Worm (Caenorhabditis elegans): ENCODE data around the gene lec-9.

The lec-9 gene

DNA sequence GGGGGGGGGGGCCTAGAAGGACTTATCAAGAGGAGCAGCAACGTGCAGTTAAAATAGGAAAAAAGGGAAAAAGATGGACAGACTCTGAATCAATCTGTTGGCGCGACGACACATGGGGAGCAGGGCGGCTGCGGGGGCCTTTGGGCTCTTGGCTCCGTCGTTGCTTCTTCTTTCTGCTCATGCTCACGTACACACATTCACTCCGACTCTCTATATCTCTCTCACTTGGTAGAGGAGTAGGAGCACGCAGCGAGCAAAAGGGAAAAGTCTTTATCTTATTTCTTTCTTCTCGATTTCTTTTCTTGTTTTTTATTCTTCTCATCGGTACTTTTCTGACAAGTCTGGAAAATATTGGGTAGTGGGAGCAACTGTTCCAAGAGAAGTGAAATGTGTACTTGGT, 28.1 kb downstream of the lec-9 start:
- TF ChIP-seq unc-120 (tag; optimal IDR thresholded peaks at IDR 0.05; ENCODE audit: poor library complexity, severe bottlenecking) (peak; percentile 22), ceh-39 (tag; optimal IDR thresholded peaks at IDR 0.05) (no peak), ces-1 (GFP tag; optimal IDR thresholded peaks at IDR 0.05) (peak; percentile 46), sptf-1 (tag; optimal IDR thresholded peaks at IDR 0.05) (peak; percentile 29), drap-1 (GFP tag; optimal IDR thresholded peaks at IDR 0.05) (no peak)

DNA sequence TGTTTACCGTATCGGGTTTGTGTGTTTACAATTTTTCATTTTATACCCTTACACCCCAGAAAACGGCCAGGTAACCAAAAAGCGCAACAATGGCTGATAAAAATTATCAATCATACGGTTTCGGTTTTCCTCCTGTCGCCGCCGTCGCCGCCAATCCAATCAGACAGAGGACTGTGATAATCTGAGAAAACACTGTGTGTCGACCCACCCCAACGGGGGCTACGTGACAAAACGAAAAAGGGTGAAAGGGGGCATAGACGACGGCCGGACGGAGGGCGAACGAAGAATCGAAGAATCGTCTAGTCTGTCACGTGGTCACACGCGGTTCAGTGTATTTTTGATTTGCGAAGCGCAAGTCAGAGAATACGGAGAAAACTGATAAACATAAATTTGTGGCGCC, 30.6 kb downstream of the lec-9 start:
- TF ChIP-seq sptf-1 (tag; optimal IDR thresholded peaks at IDR 0.05) (peak; percentile 3), snpc-4 (tag; optimal IDR thresholded peaks at IDR 0.05) (no peak), ceh-83 (GFP tag; optimal IDR thresholded peaks at IDR 0.05) (no peak)

DNA sequence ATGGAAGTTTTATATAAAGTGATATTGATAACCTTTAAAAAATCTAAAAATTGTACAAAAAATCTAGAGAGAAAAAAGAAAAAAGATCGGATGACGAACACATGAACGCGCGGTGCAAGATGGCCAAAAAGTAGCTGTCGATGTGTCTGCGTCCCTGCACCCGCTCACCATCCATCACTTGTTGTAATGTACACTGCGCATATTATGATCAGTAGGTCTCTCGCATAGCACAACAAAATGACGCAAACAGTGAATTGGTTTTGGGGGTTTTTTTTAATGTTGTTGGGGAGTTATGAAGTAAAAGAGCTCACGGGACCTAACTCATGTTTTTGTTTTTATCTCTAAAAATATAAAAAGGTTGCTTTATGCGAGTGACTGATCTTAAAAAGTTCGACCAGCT, 31.4 kb downstream of the lec-9 start:
- no peak for TF ChIP-seq pha-4 (tag; optimal IDR thresholded peaks at IDR 0.05)
- TF ChIP-seq hlh-1 (tag; optimal IDR thresholded peaks at IDR 0.05) = peak; percentile 63
- peak; percentile 13 for TF ChIP-seq nhr-2 (tag; optimal IDR thresholded peaks at IDR 0.05)

DNA sequence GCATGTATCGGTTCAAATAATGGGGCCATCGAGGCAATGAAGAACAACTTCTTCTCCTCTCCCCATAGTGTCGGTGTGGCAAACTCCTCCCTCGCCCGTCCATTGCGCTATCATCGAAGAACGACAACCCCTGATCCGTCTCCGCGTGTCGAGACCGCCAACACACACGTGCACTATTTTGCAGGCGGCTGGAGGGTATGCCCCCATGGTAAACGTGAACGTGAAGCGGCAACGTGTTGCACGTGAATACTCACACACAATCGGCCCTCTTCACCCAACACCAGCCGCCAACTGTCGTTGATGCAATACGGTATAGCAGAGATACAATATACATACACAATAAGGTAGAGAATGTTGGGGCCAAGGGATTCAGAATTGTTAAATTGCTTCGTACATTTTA, 32.9 kb downstream of the lec-9 start:
- TF ChIP-seq nhr-2 (tag; optimal IDR thresholded peaks at IDR 0.05) = peak; percentile 67
- no peak for TF ChIP-seq lsy-2 (tag; optimal IDR thresholded peaks at IDR 0.05)
- peak; percentile 51 for TF ChIP-seq unc-62 (GFP tag; optimal IDR thresholded peaks at IDR 0.05)
- TF ChIP-seq hlh-1 (tag; optimal IDR thresholded peaks at IDR 0.05) = peak; percentile 86
- TF ChIP-seq ztf-11 (tag; optimal IDR thresholded peaks at IDR 0.05) = no peak
- TF ChIP-seq unc-120 (tag; optimal IDR thresholded peaks at IDR 0.05; ENCODE audit: poor library complexity, severe bottlenecking) = peak; percentile 36
- TF ChIP-seq cnd-1 (tag; optimal IDR thresholded peaks at IDR 0.05) = peak; percentile 31
- TF ChIP-seq bed-3 (GFP tag; optimal IDR thresholded peaks at IDR 0.05) = no peak
- peak; percentile 15 for TF ChIP-seq sptf-1 (tag; optimal IDR thresholded peaks at IDR 0.05)
- peak; percentile 29 for TF ChIP-seq lin-32 (GFP tag; optimal IDR thresholded peaks at IDR 0.05)

DNA sequence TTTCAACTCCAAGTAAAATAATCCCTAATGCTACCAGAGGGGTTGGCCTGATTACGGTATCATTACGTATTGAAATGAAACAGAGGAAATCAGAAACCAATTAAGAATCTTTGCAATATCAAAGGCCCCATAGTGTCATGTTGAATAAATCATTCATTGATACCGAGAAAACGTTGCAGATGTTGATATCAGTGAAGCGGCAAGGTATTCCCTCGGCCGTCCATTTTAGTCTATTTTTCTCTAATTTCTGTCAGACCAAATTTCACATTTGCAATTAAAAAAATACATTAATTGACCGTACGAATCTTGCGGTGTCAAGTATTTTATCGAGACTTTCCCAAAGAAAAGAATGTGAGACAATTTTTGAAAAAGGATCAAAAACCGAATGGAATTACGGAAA, 34.0 kb downstream of the lec-9 start:
- TF ChIP-seq sem-2 (GFP tag; optimal IDR thresholded peaks at IDR 0.05) (no peak), bed-3 (GFP tag; optimal IDR thresholded peaks at IDR 0.05) (no peak), ham-2 (GFP tag; optimal IDR thresholded peaks at IDR 0.05) (no peak), ztf-11 (tag; optimal IDR thresholded peaks at IDR 0.05) (no peak), ceh-83 (GFP tag; optimal IDR thresholded peaks at IDR 0.05) (no peak), lsy-2 (tag; optimal IDR thresholded peaks at IDR 0.05) (no peak), blmp-1 (tag; optimal IDR thresholded peaks at IDR 0.05) (no peak), nhr-237 (tag; optimal IDR thresholded peaks at IDR 0.05) (no peak), nhr-76 (tag; optimal IDR thresholded peaks at IDR 0.05) (no peak), unc-62 (GFP tag; optimal IDR thresholded peaks at IDR 0.05) (no peak), nhr-12 (tag; optimal IDR thresholded peaks at IDR 0.05) (no peak)

DNA sequence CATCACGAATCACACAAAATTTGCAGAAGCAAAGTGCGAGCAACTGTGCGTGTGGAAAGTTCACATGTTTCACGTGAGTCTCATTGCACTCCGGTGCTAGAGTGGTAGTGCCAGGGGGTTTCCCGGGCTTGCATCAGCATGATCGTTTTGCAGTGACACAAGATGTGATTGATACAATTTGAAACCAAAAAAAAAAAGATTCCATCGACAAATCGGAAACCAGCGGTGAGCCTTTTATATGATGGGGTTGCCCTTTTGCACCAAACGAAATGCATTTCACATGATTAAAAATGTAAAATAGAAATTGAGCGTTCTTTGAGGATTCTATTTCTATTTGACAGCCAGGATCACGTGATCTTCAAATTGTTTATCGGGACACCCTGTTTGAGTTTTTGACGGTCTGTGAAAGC, 36.0 kb downstream of the lec-9 start:
- TF ChIP-seq ceh-43 (GFP tag; optimal IDR thresholded peaks at IDR 0.05) (no peak), elt-3 (tag; optimal IDR thresholded peaks at IDR 0.05) (no peak)

DNA sequence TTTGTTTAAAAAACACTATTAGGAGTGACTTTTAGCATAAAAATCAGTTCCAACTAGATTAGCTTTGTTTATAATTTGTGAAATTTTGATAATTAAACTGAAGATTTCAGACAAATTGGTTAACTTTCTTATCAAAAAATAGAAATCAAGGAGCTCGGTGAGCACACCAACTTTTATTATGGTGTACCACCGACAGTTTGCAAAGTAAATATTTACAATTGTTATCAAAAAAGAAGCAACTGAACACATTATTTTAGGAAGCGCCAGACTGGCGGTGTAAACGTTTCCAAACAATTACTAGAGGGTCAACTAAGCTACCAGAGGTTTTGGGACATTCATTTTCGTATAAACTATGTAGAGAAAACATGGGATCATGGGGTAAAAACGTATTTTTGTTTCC, 37.2 kb downstream of the lec-9 start:
- TF ChIP-seq unc-62 (GFP tag; optimal IDR thresholded peaks at IDR 0.05) (no peak), nhr-76 (tag; optimal IDR thresholded peaks at IDR 0.05) (no peak), lin-13 (tag; optimal IDR thresholded peaks at IDR 0.05) (no peak), blmp-1 (tag; optimal IDR thresholded peaks at IDR 0.05) (no peak)

DNA sequence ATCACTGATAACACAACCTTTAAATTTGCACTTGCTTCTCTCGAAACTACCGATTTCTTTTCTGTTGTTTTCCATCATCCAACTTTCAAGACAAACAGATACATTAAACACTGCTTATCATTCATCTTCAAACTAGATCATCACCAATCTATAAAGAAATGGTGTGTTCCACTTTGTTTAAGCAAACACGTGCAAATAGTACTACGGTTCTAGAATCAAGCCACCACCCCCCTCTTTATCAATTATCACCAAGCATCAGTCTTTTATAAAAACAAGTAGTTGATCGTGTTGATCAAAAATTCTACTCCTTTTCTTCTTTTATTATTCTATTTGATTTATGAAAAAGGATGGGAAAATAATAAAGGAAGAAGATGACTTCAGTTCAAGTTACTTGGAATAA, 38.2 kb downstream of the lec-9 start:
- no peak for TF ChIP-seq lsy-2 (tag; optimal IDR thresholded peaks at IDR 0.05)

DNA sequence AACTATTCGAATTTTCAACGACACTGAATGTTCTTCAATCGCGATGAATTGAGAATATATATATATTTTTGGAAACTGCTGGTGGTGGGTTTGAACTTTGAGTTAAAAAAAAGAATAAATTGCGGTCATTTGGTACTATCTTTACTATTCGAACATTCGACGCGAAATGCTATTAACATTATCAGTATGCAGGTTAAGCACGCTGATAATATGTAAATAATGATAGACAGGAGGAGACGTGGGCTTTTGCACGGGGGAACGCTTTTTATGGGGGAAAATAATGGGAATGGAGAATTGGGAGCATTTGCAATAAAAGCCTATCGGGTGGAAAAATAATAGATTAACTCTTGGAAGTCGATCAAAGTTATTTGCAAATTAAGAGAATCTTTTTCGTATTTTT, 38.7 kb downstream of the lec-9 start:
- no peak for TF ChIP-seq ham-2 (GFP tag; optimal IDR thresholded peaks at IDR 0.05)

Data from whole organism, mixed stage, embryonic.